Fruit fly (Drosophila melanogaster) whole organism, embryonic: ENCODE measurements around the gene HDAC3.

Experiments
- Adf1 ChIP-seq: fragments of 200-800 bp; sonication (Bioruptor generic); IDR thresholded peaks from 2 replicates; pipeline ENCODE4 v1.3.6; 2022; ENCODE audit warnings: missing biosample characterization, missing genetic modification characterization
- Blimp-1 ChIP-seq: fragments of 200-800 bp; sonication (Bioruptor generic); optimal IDR thresholded peaks from 3 replicates; lab custom pipeline; 2018; ENCODE audit warnings: missing biosample characterization, missing genetic modification characterization, mild to moderate bottlenecking, moderate library complexity, missing genetic modification reagents
- CG10431 ChIP-seq: fragments of 200-800 bp; sonication (Bioruptor generic); optimal IDR thresholded peaks from 3 replicates; lab custom pipeline; 2018; ENCODE audit warnings: missing biosample characterization, mild to moderate bottlenecking, missing genetic modification characterization
- CG15073 ChIP-seq: fragments of 200-800 bp; sonication (Bioruptor generic); optimal IDR thresholded peaks from 2 replicates; lab custom pipeline; 2016; ENCODE audit warnings: missing biosample characterization, missing genetic modification characterization
- CG17385 ChIP-seq: fragments of 200-800 bp; sonication (Bioruptor generic); optimal IDR thresholded peaks from 3 replicates; lab custom pipeline; 2018; ENCODE audit warnings: missing biosample characterization, mild to moderate bottlenecking, missing genetic modification characterization
- CG17912 ChIP-seq: fragments of 200-800 bp; sonication (Bioruptor generic); optimal IDR thresholded peaks from 2 replicates; lab custom pipeline; 2018; ENCODE audit warnings: missing biosample characterization, mild to moderate bottlenecking, missing genetic modification characterization
- CG18764 ChIP-seq: fragments of 200-800 bp; sonication (Bioruptor generic); optimal IDR thresholded peaks from 3 replicates; lab custom pipeline; 2016; ENCODE audit warnings: missing biosample characterization, missing genetic modification characterization
- CG2116 ChIP-seq: fragments of 200-800 bp; sonication (Bioruptor generic); optimal IDR thresholded peaks from 3 replicates; lab custom pipeline; 2018; ENCODE audit warnings: missing biosample characterization, mild to moderate bottlenecking, missing genetic modification characterization
- CG2712 ChIP-seq: fragments of 200-800 bp; optimal IDR thresholded peaks from 3 replicates; lab custom pipeline; 2019; ENCODE audit warnings: missing biosample characterization, mild to moderate bottlenecking, missing genetic modification characterization, moderate library complexity
- CG30431 ChIP-seq: fragments of 200-800 bp; sonication (Bioruptor generic); optimal IDR thresholded peaks from 2 replicates; lab custom pipeline; 2017; ENCODE audit warnings: missing biosample characterization, missing genetic modification characterization
- CG3995 ChIP-seq: fragments of 200-800 bp; sonication (Bioruptor generic); optimal IDR thresholded peaks from 3 replicates; lab custom pipeline; 2016; ENCODE audit warnings: missing biosample characterization, missing genetic modification characterization
- CG42726 ChIP-seq: fragments of 200-800 bp; sonication (Bioruptor generic); IDR thresholded peaks from 2 replicates; pipeline ENCODE4 v1.3.6; 2022; ENCODE audit warnings: missing biosample characterization, missing genetic modification characterization; ENCODE audit not compliant: partially characterized antibody
- CG4730 ChIP-seq: fragments of 200-800 bp; sonication (Bioruptor generic); IDR thresholded peaks from 2 replicates; pipeline ENCODE4 v1.3.6; 2022; ENCODE audit warnings: missing biosample characterization, missing genetic modification characterization
- CG5180 ChIP-seq: fragments of 200-800 bp; sonication (Bioruptor generic); optimal IDR thresholded peaks from 3 replicates; lab custom pipeline; 2017; ENCODE audit warnings: missing biosample characterization, missing genetic modification characterization, mild to moderate bottlenecking, moderate library complexity, missing genetic modification reagents
- CG5245 ChIP-seq: fragments of 200-800 bp; sonication (Bioruptor generic); optimal IDR thresholded peaks from 3 replicates; lab custom pipeline; 2016; ENCODE audit warnings: missing biosample characterization, missing genetic modification characterization
- CG7357 ChIP-seq: fragments of 200-800 bp; sonication (Bioruptor generic); IDR thresholded peaks from 3 replicates; pipeline ENCODE4 v1.3.6; 2022; ENCODE audit warnings: missing biosample characterization, missing genetic modification characterization
- CG7372 ChIP-seq: fragments of 200-800 bp; sonication (Bioruptor generic); IDR thresholded peaks from 2 replicates; pipeline ENCODE4 v1.3.6; 2022; ENCODE audit warnings: missing biosample characterization, missing genetic modification characterization
- CG8478 ChIP-seq: fragments of >200 bp; optimal IDR thresholded peaks from 2 replicates; lab custom pipeline; 2018
- CG9215 ChIP-seq: fragments of 200-800 bp; sonication (Bioruptor generic); IDR thresholded peaks from 2 replicates; pipeline ENCODE4 v1.3.6; 2022; ENCODE audit warnings: missing biosample characterization, missing genetic modification characterization
- CG9609 ChIP-seq: fragments of 200-800 bp; sonication (Bioruptor generic); optimal IDR thresholded peaks from 3 replicates; lab custom pipeline; 2016; ENCODE audit warnings: missing biosample characterization, missing genetic modification characterization
- Camta ChIP-seq: fragments of 200-800 bp; sonication (Bioruptor generic); optimal IDR thresholded peaks from 2 replicates; lab custom pipeline; 2016; ENCODE audit warnings: missing biosample characterization, missing genetic modification characterization
- Elba2 ChIP-seq: fragments of 200-800 bp; sonication (Bioruptor generic); optimal IDR thresholded peaks from 3 replicates; lab custom pipeline; 2016; ENCODE audit warnings: missing biosample characterization, missing genetic modification characterization
- Fer3 ChIP-seq: fragments of 200-800 bp; sonication (Bioruptor generic); optimal IDR thresholded peaks from 2 replicates; lab custom pipeline; 2018; ENCODE audit warnings: missing biosample characterization, mild to moderate bottlenecking, missing genetic modification characterization, moderate library complexity
- Hr3 ChIP-seq: fragments of 200-800 bp; sonication (Bioruptor generic); optimal IDR thresholded peaks from 3 replicates; lab custom pipeline; 2016; ENCODE audit warnings: missing biosample characterization, missing genetic modification characterization
- Hsf ChIP-seq: fragments of 200-800 bp; sonication (Bioruptor generic); optimal IDR thresholded peaks from 3 replicates; lab custom pipeline; 2016; ENCODE audit warnings: missing biosample characterization, missing genetic modification characterization
- Lhr ChIP-seq: fragments of 200-800 bp; sonication (Bioruptor generic); optimal IDR thresholded peaks from 3 replicates; lab custom pipeline; 2017; ENCODE audit warnings: mild to moderate bottlenecking, missing biosample characterization, missing genetic modification reagents, missing genetic modification characterization
- Mes4 ChIP-seq: fragments of 200-800 bp; sonication (Bioruptor generic); optimal IDR thresholded peaks from 2 replicates; lab custom pipeline; 2016; ENCODE audit warnings: missing biosample characterization, missing genetic modification characterization
- Myb ChIP-seq: fragments of 200-800 bp; sonication (Bioruptor generic); optimal IDR thresholded peaks from 2 replicates; lab custom pipeline; 2016; ENCODE audit warnings: missing biosample characterization, missing genetic modification characterization
- Ptx1 ChIP-seq: fragments of 200-800 bp; sonication (Bioruptor generic); IDR thresholded peaks from 2 replicates; pipeline ENCODE4 v1.3.6; 2022; ENCODE audit warnings: missing biosample characterization, missing genetic modification characterization
- Side ChIP-seq: fragments of 200-800 bp; sonication (Bioruptor generic); optimal IDR thresholded peaks from 2 replicates; lab custom pipeline; 2016; ENCODE audit warnings: missing biosample characterization, missing genetic modification characterization
- Spps ChIP-seq: fragments of 200-800 bp; sonication (Bioruptor generic); optimal IDR thresholded peaks from 2 replicates; lab custom pipeline; 2018; ENCODE audit warnings: missing biosample characterization, mild to moderate bottlenecking, missing genetic modification characterization
- ara ChIP-seq: fragments of 200-800 bp; sonication (Bioruptor generic); IDR thresholded peaks from 2 replicates; pipeline ENCODE4 v1.3.6; 2022; ENCODE audit warnings: missing biosample characterization, missing genetic modification characterization
- ato ChIP-seq: fragments of 200-800 bp; sonication (Bioruptor generic); IDR thresholded peaks from 2 replicates; pipeline ENCODE4 v1.3.6; 2022; ENCODE audit warnings: missing biosample characterization, missing genetic modification characterization; ENCODE audit not compliant: partially characterized antibody
- bigmax ChIP-seq: fragments of 200-800 bp; sonication (Bioruptor generic); optimal IDR thresholded peaks from 2 replicates; lab custom pipeline; 2018; ENCODE audit warnings: missing biosample characterization, mild to moderate bottlenecking, missing genetic modification characterization
- br ChIP-seq: fragments of >200 bp; optimal IDR thresholded peaks from 2 replicates; lab custom pipeline; 2017
- bsh ChIP-seq, 2 experiments: fragments of 200-800 bp; sonication (Bioruptor generic); optimal IDR thresholded peaks; 2 replicates each; lab custom pipeline; 2017 to 2018; ENCODE audit warnings: mild to moderate bottlenecking in 2 of 2, missing biosample characterization in 2 of 2, missing genetic modification characterization in 2 of 2, moderate library complexity in 1 of 2
- crc ChIP-seq: fragments of 200-800 bp; sonication (Bioruptor generic); optimal IDR thresholded peaks from 2 replicates; lab custom pipeline; 2016; ENCODE audit warnings: missing biosample characterization, missing genetic modification characterization
- crol ChIP-seq: fragments of 200-800 bp; sonication (Bioruptor generic); IDR thresholded peaks from 2 replicates; pipeline ENCODE4 v1.3.6; 2022; ENCODE audit warnings: missing biosample characterization, missing genetic modification characterization
- dan ChIP-seq: fragments of 200-800 bp; sonication (Bioruptor generic); IDR thresholded peaks from 2 replicates; pipeline ENCODE4 v1.3.6; 2022; ENCODE audit warnings: missing biosample characterization, missing genetic modification characterization
- fd102C ChIP-seq: fragments of 200-800 bp; sonication (Bioruptor generic); optimal IDR thresholded peaks from 2 replicates; lab custom pipeline; 2018; ENCODE audit warnings: missing biosample characterization, mild to moderate bottlenecking, missing genetic modification characterization, moderate library complexity
- jing ChIP-seq: fragments of 200-800 bp; sonication (Bioruptor generic); optimal IDR thresholded peaks from 2 replicates; lab custom pipeline; 2018; ENCODE audit warnings: missing biosample characterization, mild to moderate bottlenecking, missing genetic modification characterization
- lbe ChIP-seq: fragments of 200-800 bp; sonication (Bioruptor generic); optimal IDR thresholded peaks from 2 replicates; lab custom pipeline; 2016; ENCODE audit warnings: missing biosample characterization, mild to moderate bottlenecking, missing genetic modification characterization
- lilli ChIP-seq: fragments of 200-800 bp; sonication (Bioruptor generic); optimal IDR thresholded peaks from 3 replicates; lab custom pipeline; 2016; ENCODE audit warnings: missing biosample characterization, missing genetic modification characterization
- mirr ChIP-seq: fragments of 200-800 bp; sonication (Bioruptor generic); optimal IDR thresholded peaks from 3 replicates; lab custom pipeline; 2018; ENCODE audit warnings: missing biosample characterization, mild to moderate bottlenecking, missing genetic modification characterization
- nau ChIP-seq: fragments of 200-800 bp; sonication (Bioruptor generic); optimal IDR thresholded peaks from 3 replicates; lab custom pipeline; 2017; ENCODE audit warnings: missing biosample characterization, mild to moderate bottlenecking, missing genetic modification characterization, missing genetic modification reagents
- oc ChIP-seq: fragments of 200-800 bp; sonication (Bioruptor generic); optimal IDR thresholded peaks from 2 replicates; lab custom pipeline; 2018; ENCODE audit warnings: missing biosample characterization, mild to moderate bottlenecking, missing genetic modification characterization, moderate library complexity
- psq ChIP-seq: fragments of 200-800 bp; sonication (Bioruptor generic); optimal IDR thresholded peaks from 2 replicates; lab custom pipeline; 2017; ENCODE audit warnings: missing biosample characterization, missing genetic modification characterization
- sqz ChIP-seq: fragments of 200-800 bp; sonication (Bioruptor generic); optimal IDR thresholded peaks from 3 replicates; lab custom pipeline; 2018; ENCODE audit warnings: missing biosample characterization, mild to moderate bottlenecking, missing genetic modification characterization
- tap ChIP-seq: fragments of 200-800 bp; optimal IDR thresholded peaks from 3 replicates; lab custom pipeline; 2019; ENCODE audit warnings: missing biosample characterization, mild to moderate bottlenecking, missing genetic modification characterization, moderate library complexity
- vfl ChIP-seq: fragments of 200-800 bp; sonication (Bioruptor generic); optimal IDR thresholded peaks from 2 replicates; lab custom pipeline; 2016; ENCODE audit warnings: missing biosample characterization, missing genetic modification characterization
- wor ChIP-seq: fragments of 200-800 bp; sonication (Bioruptor generic); IDR thresholded peaks from 2 replicates; pipeline ENCODE4 v1.3.6; 2022; ENCODE audit warnings: missing biosample characterization, missing genetic modification characterization
- zen ChIP-seq: fragments of 200-800 bp; sonication (Bioruptor generic); optimal IDR thresholded peaks from 3 replicates; lab custom pipeline; 2018; ENCODE audit warnings: missing biosample characterization, mild to moderate bottlenecking, missing genetic modification characterization, moderate library complexity

Gene HDAC3

DNA sequence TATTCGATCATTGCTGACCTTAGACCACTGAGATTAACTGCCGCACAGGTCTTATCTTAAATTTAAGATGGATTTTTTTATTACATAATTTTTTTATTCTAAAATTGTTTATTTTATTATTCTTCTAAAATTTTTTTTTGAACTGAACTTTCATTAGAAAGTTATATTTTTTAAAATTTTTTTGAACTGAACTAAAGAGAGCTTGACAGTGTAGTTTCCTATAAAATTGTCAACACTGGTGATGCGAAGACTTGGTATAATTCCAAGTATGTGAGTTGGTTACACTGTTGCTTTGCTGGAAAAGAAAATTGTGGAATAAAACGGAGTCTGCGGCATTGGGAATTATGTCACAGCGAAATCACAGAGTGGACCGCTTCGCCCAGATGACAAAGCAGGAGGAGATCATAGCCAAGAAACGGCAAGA lies 10.9 kb upstream of the HDAC3 start, which contains the start of gene CG31550:
CG31550 (plus strand) TSS at position 249 of the 424 bp plus-strand sequence.
- TF ChIP-seq CG10431 (GFP tag; lab: Kevin White, UChicago) (no peak), Mes4 (GFP tag; lab: Kevin White, UChicago) (no peak), vfl (GFP tag; lab: Kevin White, UChicago) (peak; percentile 11), Lhr (peak; percentile 43), zen (tag; lab: Kevin White, UChicago) (peak; percentile 64), mirr (no peak), ato (GFP tag; lab: Robert Waterston, UW) (no peak), CG7372 (0 out of 2 replicates have a peak, but pooled peaks have one; percentile 55), tap (tag; lab: Kevin White, UChicago) (no peak), CG15073 (no peak), Adf1 (GFP tag; lab: Robert Waterston, UW) (no peak), nau (GFP tag; lab: Kevin White, UChicago) (no peak), Hr3 (GFP tag; lab: Kevin White, UChicago) (peak; percentile 74), lbe (GFP tag; lab: Kevin White, UChicago) (peak; percentile 23), CG7357 (GFP tag; lab: Robert Waterston, UW) (peak; percentile 59; the same call in 2 of the 3 replicates), psq (no peak), CG42726 (GFP tag; lab: Robert Waterston, UW) (no peak), Camta (GFP tag; lab: Kevin White, UChicago) (no peak), Blimp-1 (GFP tag; lab: Kevin White, UChicago) (no peak), crol (GFP tag; lab: Robert Waterston, UW) (no peak), Hsf (GFP tag; lab: Kevin White, UChicago) (peak; percentile 51), Myb (GFP tag; lab: Kevin White, UChicago) (peak; percentile 42), CG3995 (GFP tag; lab: Kevin White, UChicago) (peak; percentile 14), ara (GFP tag; lab: Robert Waterston, UW) (peak; percentile 55; the same call in 1 of the 2 replicates), Fer3 (peak; percentile 74), fd102C (GFP tag; lab: Kevin White, UChicago) (peak; percentile 3), oc (tag; lab: Kevin White, UChicago) (peak; percentile 25), CG9215 (GFP tag; lab: Robert Waterston, UW) (peak; percentile 54; the same call in 1 of the 2 replicates), CG17385 (GFP tag; lab: Kevin White, UChicago) (peak; percentile 65), CG5180 (no peak), crc (GFP tag; lab: Kevin White, UChicago) (no peak), CG5245 (no peak), CG18764 (peak; percentile 57), CG8478 (lab: Kevin White, UChicago) (no peak), CG17912 (no peak), jing (no peak), CG2712 (tag; lab: Kevin White, UChicago) (no peak), CG9609 (peak; percentile 42), wor (peak; percentile 43; the same call in 1 of the 2 replicates), br (lab: Kevin White, UChicago) (no peak), lilli (peak; percentile 72), CG2116 (GFP tag; lab: Kevin White, UChicago) (peak; percentile 50), sqz (no peak), Elba2 (GFP tag; lab: Kevin White, UChicago) (peak; percentile 19), CG30431 (GFP tag; lab: Kevin White, UChicago) (no peak), bigmax (GFP tag; lab: Kevin White, UChicago) (no peak), Side (GFP tag; lab: Kevin White, UChicago) (peak; percentile 27), Ptx1 (GFP tag; lab: Robert Waterston, UW) (peak; percentile 87), dan (GFP tag; lab: Robert Waterston, UW) (no peak), bsh (GFP tag; optimal IDR thresholded peaks at IDR 0.05; lab: Kevin White, UChicago) (peak in 1 of 2 experiments; percentile 70), CG4730 (GFP tag; lab: Robert Waterston, UW) (peak; percentile 67), Spps (tag; lab: Kevin White, UChicago) (peak; percentile 23)
